Fruit fly (Drosophila melanogaster) Kc167 (cell line): Measurements from ENCODE around the gene CG32023.

Experiments used
- Myc ChIP-seq: fragments of >200 bp; optimal IDR thresholded peaks from 2 replicates; lab custom pipeline; 2017; ENCODE audit warnings: missing external identifiers
- Sin3A ChIP-seq: fragments of >200 bp; optimal IDR thresholded peaks from 2 replicates; lab custom pipeline; 2018; ENCODE audit warnings: missing external identifiers
- h ChIP-seq: fragments of >200 bp; optimal IDR thresholded peaks from 3 replicates; lab custom pipeline; 2018; ENCODE audit warnings: missing external identifiers
- insv ChIP-seq: fragments of >200 bp; optimal IDR thresholded peaks from 3 replicates; lab custom pipeline; 2018; ENCODE audit warnings: missing external identifiers
- psq ChIP-seq: fragments of >200 bp; optimal IDR thresholded peaks from 2 replicates; lab custom pipeline; 2017; ENCODE audit warnings: missing external identifiers
- ttk ChIP-seq: sonication (Bioruptor generic); optimal IDR thresholded peaks from 2 replicates; lab custom pipeline; 2017; ENCODE audit warnings: missing external identifiers

Gene CG32023

dm6 chr3L:8835441-8835840 lies 31.5 kb upstream of the CG32023 start:
- TF ChIP-seq Myc (lab: Kevin White, UChicago) = no peak
- no peak for TF ChIP-seq Sin3A (lab: Kevin White, UChicago)
- no peak for TF ChIP-seq psq (lab: Kevin White, UChicago)
- TF ChIP-seq insv (lab: Kevin White, UChicago) = no peak
- TF ChIP-seq h (lab: Kevin White, UChicago) = no peak
- no peak for TF ChIP-seq ttk

dm6 chr3L:8834886-8835285 lies 30.9 kb upstream of the CG32023 start:
- TF ChIP-seq Myc (lab: Kevin White, UChicago) = no peak
- TF ChIP-seq insv (lab: Kevin White, UChicago) = no peak
- no peak for TF ChIP-seq h (lab: Kevin White, UChicago)
- no peak for TF ChIP-seq ttk
- TF ChIP-seq psq (lab: Kevin White, UChicago) = no peak
- TF ChIP-seq Sin3A (lab: Kevin White, UChicago) = no peak

dm6 chr3L:8834486-8834885 lies 30.5 kb upstream of the CG32023 start:
- TF ChIP-seq Sin3A (lab: Kevin White, UChicago) (no peak), Myc (lab: Kevin White, UChicago) (no peak), ttk (no peak), psq (lab: Kevin White, UChicago) (no peak), h (lab: Kevin White, UChicago) (no peak), insv (lab: Kevin White, UChicago) (no peak)

- TF ChIP-seq Sin3A (lab: Kevin White, UChicago) (no peak), h (lab: Kevin White, UChicago) (no peak), insv (lab: Kevin White, UChicago) (no peak), ttk (no peak), Myc (lab: Kevin White, UChicago) (no peak), psq (lab: Kevin White, UChicago) (no peak)
Measured at dm6 chr3L:8833467-8833802, 29.5 kb upstream of the CG32023 start.

dm6 chr3L:8832737-8833466 lies 28.9 kb upstream of the CG32023 start:
- TF ChIP-seq psq (lab: Kevin White, UChicago) (no peak), Sin3A (lab: Kevin White, UChicago) (no peak), Myc (lab: Kevin White, UChicago) (no peak), insv (lab: Kevin White, UChicago) (no peak), h (lab: Kevin White, UChicago) (no peak), ttk (no peak)

- TF ChIP-seq insv (lab: Kevin White, UChicago) = no peak
- no peak for TF ChIP-seq ttk
- TF ChIP-seq Sin3A (lab: Kevin White, UChicago) = no peak
- no peak for TF ChIP-seq h (lab: Kevin White, UChicago)
- TF ChIP-seq Myc (lab: Kevin White, UChicago) = no peak
- no peak for TF ChIP-seq psq (lab: Kevin White, UChicago)
Measured at dm6 chr3L:8830954-8831353, 27.0 kb upstream of the CG32023 start.

- no peak for TF ChIP-seq psq (lab: Kevin White, UChicago)
- no peak for TF ChIP-seq h (lab: Kevin White, UChicago)
- TF ChIP-seq ttk = no peak
- no peak for TF ChIP-seq insv (lab: Kevin White, UChicago)
- no peak for TF ChIP-seq Sin3A (lab: Kevin White, UChicago)
- no peak for TF ChIP-seq Myc (lab: Kevin White, UChicago)
Measured at dm6 chr3L:8830017-8830702, 26.2 kb upstream of the CG32023 start.

- no peak for TF ChIP-seq insv (lab: Kevin White, UChicago)
- TF ChIP-seq h (lab: Kevin White, UChicago) = no peak
- TF ChIP-seq psq (lab: Kevin White, UChicago) = no peak
- no peak for TF ChIP-seq Myc (lab: Kevin White, UChicago)
- no peak for TF ChIP-seq Sin3A (lab: Kevin White, UChicago)
- no peak for TF ChIP-seq ttk
Measured at dm6 chr3L:8829572-8829971, 25.6 kb upstream of the CG32023 start.

dm6 chr3L:8827868-8828159 lies 23.8 kb upstream of the CG32023 start:
- TF ChIP-seq Sin3A (lab: Kevin White, UChicago) (no peak), insv (lab: Kevin White, UChicago) (no peak), h (lab: Kevin White, UChicago) (no peak), Myc (lab: Kevin White, UChicago) (no peak), psq (lab: Kevin White, UChicago) (no peak), ttk (no peak)

dm6 chr3L:8827133-8827867 lies 23.3 kb upstream of the CG32023 start, which contains the start of gene dally:
TSS of gene dally (plus strand) at chr3L:8827505.
- TF ChIP-seq Sin3A (lab: Kevin White, UChicago) (no peak), Myc (lab: Kevin White, UChicago) (no peak), ttk (no peak), insv (lab: Kevin White, UChicago) (no peak), psq (lab: Kevin White, UChicago) (no peak), h (lab: Kevin White, UChicago) (no peak)

- TF ChIP-seq Sin3A (lab: Kevin White, UChicago) (no peak), h (lab: Kevin White, UChicago) (no peak), ttk (no peak), insv (lab: Kevin White, UChicago) (no peak), Myc (lab: Kevin White, UChicago) (no peak), psq (lab: Kevin White, UChicago) (no peak)
Measured at dm6 chr3L:8826038-8826437, 22.1 kb upstream of the CG32023 start.
